Worm (Caenorhabditis elegans): ENCODE results near the gene M163.11.

- TF ChIP-seq ceh-82 (tag; optimal IDR thresholded peaks at IDR 0.05) (no peak), spr-1 (tag; optimal IDR thresholded peaks at IDR 0.05) (no peak)
These were observed 8.2 kb downstream of the M163.11 start for ce11 chrX:14487333-14487732.

Measured in whole organism, L4 larva.